Fruit fly (Drosophila melanogaster): ENCODE data around the gene CG16984.

DNA sequence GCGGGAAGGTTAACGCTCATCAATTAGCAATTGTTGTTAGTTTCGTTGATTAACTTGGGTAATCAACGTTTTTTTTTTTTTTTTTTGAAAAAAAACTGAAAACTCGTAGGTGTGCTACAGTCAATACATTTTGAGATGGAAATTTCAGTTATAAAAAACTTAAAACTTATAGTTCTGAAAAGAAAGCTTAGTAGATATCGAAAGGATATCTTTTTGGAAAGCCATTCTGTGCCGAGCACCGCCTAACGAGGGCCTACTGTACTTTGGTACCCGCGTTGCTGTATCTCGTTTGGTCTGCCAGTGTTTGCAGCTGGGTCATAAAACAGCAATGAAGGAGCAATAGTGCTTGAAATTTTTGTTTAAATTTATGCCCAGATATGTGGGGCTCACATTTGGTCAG, 23.6 kb upstream of the CG16984 start:
- TF ChIP-seq HLH106 (tag; optimal IDR thresholded peaks at IDR 0.05) (no peak), br (GFP tag; optimal IDR thresholded peaks at IDR 0.05) (no peak), OdsH (GFP tag; optimal IDR thresholded peaks at IDR 0.05) (no peak), Myc (optimal IDR thresholded peaks at IDR 0.05) (no peak), Hr78 (GFP tag; optimal IDR thresholded peaks at IDR 0.05) (no peak), Rel (GFP tag; optimal IDR thresholded peaks at IDR 0.05) (no peak), Rel (tag; optimal IDR thresholded peaks at IDR 0.05) (no peak), psq (GFP tag; optimal IDR thresholded peaks at IDR 0.05) (no peak)

All from whole organism, wandering third instar larva.